Fruit fly (Drosophila melanogaster) whole organism, embryonic: ENCODE measurements around the gene CG4577.

ENCODE experiments used
- Asciz ChIP-seq: fragments of 200-800 bp; sonication (Bioruptor generic); optimal IDR thresholded peaks from 2 replicates; lab custom pipeline; 2017; ENCODE audit warnings: missing biosample characterization, mild to moderate bottlenecking, missing genetic modification characterization, missing genetic modification reagents
- CG10654 ChIP-seq: fragments of 200-800 bp; sonication (Bioruptor generic); optimal IDR thresholded peaks from 2 replicates; lab custom pipeline; 2016; ENCODE audit warnings: missing biosample characterization, missing genetic modification characterization
- CG11456 ChIP-seq: fragments of 200-800 bp; sonication (Bioruptor generic); IDR thresholded peaks from 3 replicates; pipeline ENCODE4 v1.3.6; 2022; ENCODE audit warnings: missing biosample characterization, missing genetic modification characterization
- CG12104 ChIP-seq: fragments of 200-800 bp; sonication (Bioruptor generic); optimal IDR thresholded peaks from 3 replicates; lab custom pipeline; 2016; ENCODE audit warnings: missing biosample characterization, missing genetic modification characterization
- CG12744 ChIP-seq: fragments of 200-800 bp; sonication (Bioruptor generic); optimal IDR thresholded peaks from 2 replicates; lab custom pipeline; 2016; ENCODE audit warnings: missing biosample characterization, missing genetic modification characterization
- CG12942 ChIP-seq: fragments of 200-800 bp; sonication (Bioruptor generic); optimal IDR thresholded peaks from 3 replicates; lab custom pipeline; 2016; ENCODE audit warnings: missing biosample characterization, missing genetic modification characterization
- CG13287 ChIP-seq: fragments of 200-800 bp; sonication (Bioruptor generic); IDR thresholded peaks from 2 replicates; pipeline ENCODE4 v1.3.6; 2022; ENCODE audit warnings: missing biosample characterization, missing genetic modification characterization; ENCODE audit not compliant: partially characterized antibody
- CG13624 ChIP-seq: fragments of 200-800 bp; sonication (Bioruptor generic); optimal IDR thresholded peaks from 2 replicates; lab custom pipeline; 2016; ENCODE audit warnings: missing biosample characterization, missing genetic modification characterization
- CG1602 ChIP-seq: fragments of 200-800 bp; sonication (Bioruptor generic); optimal IDR thresholded peaks from 3 replicates; lab custom pipeline; 2016; ENCODE audit warnings: missing biosample characterization, missing genetic modification characterization
- CG16779 ChIP-seq: fragments of 200-800 bp; sonication (Bioruptor generic); IDR thresholded peaks from 2 replicates; pipeline ENCODE4 v1.3.6; 2022; ENCODE audit warnings: missing biosample characterization, missing genetic modification characterization
- CG18262 ChIP-seq: fragments of 200-800 bp; optimal IDR thresholded peaks from 3 replicates; lab custom pipeline; 2019; ENCODE audit warnings: missing biosample characterization, mild to moderate bottlenecking, missing genetic modification characterization, moderate library complexity
- CG2120 ChIP-seq: fragments of 200-800 bp; sonication (Bioruptor generic); optimal IDR thresholded peaks from 3 replicates; lab custom pipeline; 2016; ENCODE audit warnings: missing biosample characterization, missing genetic modification characterization
- CG2712 ChIP-seq: fragments of 200-800 bp; optimal IDR thresholded peaks from 3 replicates; lab custom pipeline; 2019; ENCODE audit warnings: missing biosample characterization, mild to moderate bottlenecking, missing genetic modification characterization, moderate library complexity
- CG2889 ChIP-seq: fragments of 200-800 bp; sonication (Bioruptor generic); IDR thresholded peaks from 3 replicates; pipeline ENCODE4 v1.3.6; 2022; ENCODE audit warnings: missing biosample characterization, missing genetic modification characterization
- CG34224 ChIP-seq: fragments of 200-800 bp; sonication (Bioruptor generic); IDR thresholded peaks from 3 replicates; pipeline ENCODE4 v1.3.6; 2022; ENCODE audit warnings: missing biosample characterization, missing genetic modification characterization; ENCODE audit not compliant: partially characterized antibody
- CG4282 ChIP-seq: fragments of 200-800 bp; sonication (Bioruptor generic); optimal IDR thresholded peaks from 2 replicates; lab custom pipeline; 2016; ENCODE audit warnings: missing biosample characterization, missing genetic modification characterization
- CG4424 ChIP-seq: fragments of 200-800 bp; sonication (Bioruptor generic); optimal IDR thresholded peaks from 3 replicates; lab custom pipeline; 2016; ENCODE audit warnings: missing biosample characterization, missing genetic modification characterization
- CG5245 ChIP-seq: fragments of 200-800 bp; sonication (Bioruptor generic); optimal IDR thresholded peaks from 3 replicates; lab custom pipeline; 2016; ENCODE audit warnings: missing biosample characterization, missing genetic modification characterization
- CG6175 ChIP-seq: fragments of 200-800 bp; sonication (Bioruptor generic); IDR thresholded peaks from 3 replicates; pipeline ENCODE4 v1.3.6; 2022; ENCODE audit warnings: missing biosample characterization, missing genetic modification characterization
- CG7963 ChIP-seq: fragments of 200-800 bp; sonication (Bioruptor generic); IDR thresholded peaks from 3 replicates; pipeline ENCODE4 v1.3.6; 2022; ENCODE audit warnings: missing biosample characterization, missing genetic modification characterization; ENCODE audit not compliant: partially characterized antibody
- CG8281 ChIP-seq: fragments of 200-800 bp; sonication (Bioruptor generic); optimal IDR thresholded peaks from 2 replicates; lab custom pipeline; 2018; ENCODE audit warnings: missing biosample characterization, mild to moderate bottlenecking, missing genetic modification characterization, moderate library complexity
- CG9215 ChIP-seq: fragments of 200-800 bp; sonication (Bioruptor generic); IDR thresholded peaks from 2 replicates; pipeline ENCODE4 v1.3.6; 2022; ENCODE audit warnings: missing biosample characterization, missing genetic modification characterization
- CTCF ChIP-seq: fragments of 200-800 bp; sonication (Bioruptor generic); optimal IDR thresholded peaks from 2 replicates; lab custom pipeline; 2017; ENCODE audit warnings: missing biosample characterization, mild to moderate bottlenecking, missing genetic modification characterization, moderate library complexity
- Chrac-16 ChIP-seq: fragments of 200-800 bp; sonication (Bioruptor generic); optimal IDR thresholded peaks from 3 replicates; lab custom pipeline; 2016; ENCODE audit warnings: missing biosample characterization, missing genetic modification characterization
- D19B ChIP-seq: fragments of 200-800 bp; sonication (Bioruptor generic); optimal IDR thresholded peaks from 2 replicates; lab custom pipeline; 2017; ENCODE audit warnings: missing biosample characterization, mild to moderate bottlenecking, missing genetic modification characterization
- Dek ChIP-seq: fragments of 200-800 bp; sonication (Bioruptor generic); optimal IDR thresholded peaks from 3 replicates; lab custom pipeline; 2019; ENCODE audit warnings: missing biosample characterization, mild to moderate bottlenecking, missing genetic modification characterization, moderate library complexity
- Ets65A ChIP-seq: fragments of 200-800 bp; sonication (Bioruptor generic); peaks from one replicate; lab custom pipeline; 2016; ENCODE audit warnings: missing biosample characterization, missing genetic modification characterization
- Gug ChIP-seq: fragments of 200-800 bp; sonication (Bioruptor generic); IDR thresholded peaks from 4 replicates; pipeline ENCODE4 v1.3.6; 2022; ENCODE audit warnings: missing biosample characterization, missing genetic modification characterization
- HHEX ChIP-seq: fragments of 200-800 bp; sonication (Bioruptor generic); optimal IDR thresholded peaks from 3 replicates; lab custom pipeline; 2017; ENCODE audit warnings: missing biosample characterization, mild to moderate bottlenecking, missing genetic modification characterization, missing genetic modification reagents
- HmgD ChIP-seq: fragments of 200-800 bp; sonication (Bioruptor generic); optimal IDR thresholded peaks from 3 replicates; lab custom pipeline; 2016; ENCODE audit warnings: missing biosample characterization, missing genetic modification characterization
- MBD-R2 ChIP-seq: fragments of 200-800 bp; sonication (Bioruptor generic); IDR thresholded peaks from 2 replicates; pipeline ENCODE4 v1.3.6; 2022; ENCODE audit warnings: missing biosample characterization, missing genetic modification characterization
- Med ChIP-seq: fragments of 200-800 bp; sonication (Bioruptor generic); peaks from one replicate; lab custom pipeline; 2016; ENCODE audit warnings: missing biosample characterization, missing genetic modification characterization, mild to moderate bottlenecking, inconsistent platforms, moderate library complexity
- Neu2 ChIP-seq: fragments of 200-800 bp; sonication (Bioruptor generic); optimal IDR thresholded peaks from 3 replicates; lab custom pipeline; 2016; ENCODE audit warnings: missing biosample characterization, missing genetic modification characterization, borderline replicate concordance
- Optix ChIP-seq: fragments of 200-800 bp; sonication (Bioruptor generic); IDR thresholded peaks from 3 replicates; pipeline ENCODE4 v1.3.6; 2022; ENCODE audit warnings: missing biosample characterization, missing genetic modification characterization
- Rx ChIP-seq: fragments of 200-800 bp; sonication (Bioruptor generic); IDR thresholded peaks from 2 replicates; pipeline ENCODE4 v1.3.6; 2022; ENCODE audit warnings: missing biosample characterization, missing genetic modification characterization
- aop ChIP-seq: fragments of 200-800 bp; sonication (Bioruptor generic); IDR thresholded peaks from 2 replicates; pipeline ENCODE4 v1.3.6; 2022; ENCODE audit warnings: missing biosample characterization, missing genetic modification characterization
- ase ChIP-seq: fragments of 200-800 bp; sonication (Bioruptor generic); IDR thresholded peaks from 3 replicates; pipeline ENCODE4 v1.3.6; 2022; ENCODE audit warnings: missing biosample characterization, missing genetic modification characterization
- br ChIP-seq: fragments of >200 bp; optimal IDR thresholded peaks from 2 replicates; lab custom pipeline; 2017
- crc ChIP-seq: fragments of 200-800 bp; sonication (Bioruptor generic); optimal IDR thresholded peaks from 2 replicates; lab custom pipeline; 2016; ENCODE audit warnings: missing biosample characterization, missing genetic modification characterization
- ems ChIP-seq: fragments of 200-800 bp; sonication (Bioruptor generic); optimal IDR thresholded peaks from 3 replicates; lab custom pipeline; 2016; ENCODE audit warnings: missing biosample characterization, missing genetic modification characterization
- eve ChIP-seq, 2 experiments: fragments of >200 bp; optimal IDR thresholded peaks; 2 replicates each; lab custom pipeline; 2017; ENCODE audit warnings: missing biosample characterization in 2 of 2, missing genetic modification characterization in 2 of 2
- gce ChIP-seq: fragments of 200-800 bp; sonication (Bioruptor generic); IDR thresholded peaks from 3 replicates; pipeline ENCODE4 v1.3.6; 2022; ENCODE audit warnings: missing biosample characterization, missing genetic modification characterization
- lbe ChIP-seq: fragments of 200-800 bp; sonication (Bioruptor generic); optimal IDR thresholded peaks from 2 replicates; lab custom pipeline; 2016; ENCODE audit warnings: missing biosample characterization, mild to moderate bottlenecking, missing genetic modification characterization
- mld ChIP-seq: fragments of 200-800 bp; sonication (Bioruptor generic); IDR thresholded peaks from 3 replicates; pipeline ENCODE4 v1.3.6; 2022; ENCODE audit warnings: missing biosample characterization, missing genetic modification characterization; ENCODE audit not compliant: partially characterized antibody
- oc ChIP-seq: fragments of 200-800 bp; sonication (Bioruptor generic); optimal IDR thresholded peaks from 2 replicates; lab custom pipeline; 2018; ENCODE audit warnings: missing biosample characterization, mild to moderate bottlenecking, missing genetic modification characterization, moderate library complexity
- org-1 ChIP-seq: fragments of 200-800 bp; sonication (Bioruptor generic); optimal IDR thresholded peaks from 2 replicates; lab custom pipeline; 2017; ENCODE audit warnings: missing biosample characterization, missing genetic modification characterization
- sim ChIP-seq: fragments of 200-800 bp; sonication (Bioruptor generic); IDR thresholded peaks from 2 replicates; pipeline ENCODE4 v1.3.6; 2022; ENCODE audit warnings: missing biosample characterization, missing genetic modification characterization
- sisA ChIP-seq: fragments of 200-800 bp; sonication (Bioruptor generic); IDR thresholded peaks from 2 replicates; pipeline ENCODE4 v1.3.6; 2022; ENCODE audit warnings: missing biosample characterization, missing genetic modification characterization
- slp2 ChIP-seq: fragments of 200-800 bp; sonication (Bioruptor generic); optimal IDR thresholded peaks from 2 replicates; lab custom pipeline; 2016; ENCODE audit warnings: missing biosample characterization, missing genetic modification characterization
- unc-4 ChIP-seq: fragments of 200-800 bp; sonication (Bioruptor generic); IDR thresholded peaks from 2 replicates; pipeline ENCODE4 v1.3.6; 2022; ENCODE audit warnings: missing biosample characterization, missing genetic modification characterization; ENCODE audit not compliant: partially characterized antibody

CG4577 gene

DNA sequence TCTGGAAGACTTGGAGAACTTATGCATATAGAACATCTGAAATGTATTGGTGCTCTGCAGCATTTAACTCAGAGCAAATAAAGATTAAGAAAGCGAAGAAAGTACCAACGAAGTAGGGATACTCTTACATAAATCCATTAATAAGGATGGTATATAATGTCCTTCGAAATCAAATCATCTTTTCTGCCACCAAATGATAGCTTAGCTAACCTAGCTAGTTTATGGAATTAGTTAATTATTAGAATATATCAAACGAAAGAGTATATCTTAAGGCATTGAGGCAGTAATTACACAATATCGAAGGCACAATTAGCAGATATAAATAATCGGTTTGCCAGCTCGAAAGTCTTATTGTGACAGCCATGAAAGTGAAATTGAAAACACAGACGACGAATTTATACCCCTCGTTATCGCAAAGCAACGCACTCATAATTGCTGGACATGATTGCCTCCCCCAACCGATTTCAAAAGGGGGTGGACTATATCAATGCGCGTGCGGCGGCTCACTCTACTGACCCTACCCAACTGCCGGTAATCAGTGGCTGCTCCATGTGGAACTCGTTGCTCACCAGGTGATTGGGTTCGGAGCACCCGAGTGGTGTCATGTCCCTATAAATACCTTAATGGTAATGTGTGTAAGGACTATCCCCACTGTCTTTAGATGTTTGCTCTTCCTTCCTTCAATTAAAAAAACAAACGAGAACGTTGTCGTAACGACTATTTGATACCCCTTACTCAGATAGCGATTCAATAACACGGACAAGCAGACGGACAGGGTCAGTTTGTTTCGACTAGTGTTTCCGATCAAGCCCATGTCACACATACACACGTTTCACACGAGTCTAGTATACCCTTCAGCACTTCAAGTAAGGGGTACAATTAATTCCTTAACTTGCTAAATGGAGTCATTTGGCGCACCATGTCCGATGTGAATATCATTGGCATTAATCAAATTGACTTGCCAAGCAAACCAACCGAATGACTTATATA, 10.2 kb downstream of the CG4577 start (continued):
- peak; percentile 70 for TF ChIP-seq CG18262 (tag; lab: Kevin White, UChicago)
- TF ChIP-seq CG12744 (GFP tag; lab: Kevin White, UChicago) = no peak
- TF ChIP-seq unc-4 = no peak
- no peak for TF ChIP-seq CG11456 (GFP tag; lab: Robert Waterston, UW)
- no peak for TF ChIP-seq CG7963 (GFP tag; lab: Robert Waterston, UW)
- TF ChIP-seq eve (GFP tag; optimal IDR thresholded peaks at IDR 0.05; lab: Kevin White, UChicago) = no peak
- no peak for TF ChIP-seq CG34224 (GFP tag; lab: Robert Waterston, UW)
- TF ChIP-seq CG12942 = peak; percentile 2
- no peak for TF ChIP-seq CG13287 (GFP tag; lab: Robert Waterston, UW)
- peak; percentile 91 for TF ChIP-seq lbe (GFP tag; lab: Kevin White, UChicago)
- TF ChIP-seq br (lab: Kevin White, UChicago) = no peak
- TF ChIP-seq ase (GFP tag; lab: Robert Waterston, UW) = no peak
- TF ChIP-seq CG13624 (GFP tag; lab: Kevin White, UChicago) = peak; percentile 35
- TF ChIP-seq HHEX (GFP tag; lab: Kevin White, UChicago) = peak; percentile 48
- 0 out of 3 replicates have a peak, but pooled peaks have one; percentile 43 for TF ChIP-seq Optix (GFP tag; lab: Robert Waterston, UW)
- no peak for TF ChIP-seq mld
- TF ChIP-seq CG9215 (GFP tag; lab: Robert Waterston, UW) = no peak
- TF ChIP-seq Rx (GFP tag; lab: Robert Waterston, UW) = no peak
- no peak for TF ChIP-seq gce (GFP tag; lab: Robert Waterston, UW)
- peak; percentile 36 for TF ChIP-seq CG1602
- TF ChIP-seq CG8281 = peak; percentile 0
- TF ChIP-seq D19B (GFP tag; lab: Kevin White, UChicago) = peak; percentile 69
- peak; percentile 78 for TF ChIP-seq CG2712 (tag; lab: Kevin White, UChicago)
- TF ChIP-seq Neu2 (GFP tag; lab: Kevin White, UChicago) = no peak
- no peak for TF ChIP-seq ems (GFP tag; lab: Kevin White, UChicago)
- peak; percentile 53 for TF ChIP-seq Dek
- peak; percentile 55 for TF ChIP-seq CG4424 (GFP tag; lab: Kevin White, UChicago)
- TF ChIP-seq CG5245 = no peak
- peak; percentile 47 for TF ChIP-seq sisA (GFP tag; lab: Robert Waterston, UW)
- TF ChIP-seq Chrac-16 (GFP tag; lab: Kevin White, UChicago) = peak; percentile 39
- TF ChIP-seq sim = peak; percentile 29; the same call in 1 of the 2 replicates
- TF ChIP-seq Ets65A (GFP tag; lab: Kevin White, UChicago) = peak; percentile 92
- no peak for TF ChIP-seq CG4282
- no peak; the same call in 1 of the 2 replicates for TF ChIP-seq MBD-R2 (GFP tag; lab: Robert Waterston, UW)
- TF ChIP-seq HmgD (GFP tag; lab: Kevin White, UChicago) = no peak
- peak; percentile 21 for TF ChIP-seq oc (tag; lab: Kevin White, UChicago)
- TF ChIP-seq CG2120 = peak; percentile 69
- no peak for TF ChIP-seq aop (GFP tag; lab: Robert Waterston, UW)
- no peak for TF ChIP-seq slp2
- peak; percentile 19; the same call in 1 of the 4 replicates for TF ChIP-seq Gug (GFP tag; lab: Robert Waterston, UW)
- peak; percentile 87 for TF ChIP-seq Med (GFP tag; lab: Kevin White, UChicago)
- TF ChIP-seq crc (GFP tag; lab: Kevin White, UChicago) = no peak
- no peak for TF ChIP-seq CG10654 (GFP tag; lab: Kevin White, UChicago)
- TF ChIP-seq CG12104 (GFP tag; lab: Kevin White, UChicago) = no peak
- TF ChIP-seq CG16779 (GFP tag; lab: Robert Waterston, UW) = no peak
- TF ChIP-seq CG2889 = 0 out of 3 replicates have a peak, but pooled peaks have one; percentile 16
- peak; percentile 16 for TF ChIP-seq CTCF (GFP tag; lab: Kevin White, UChicago)
- TF ChIP-seq CG6175 (GFP tag; lab: Robert Waterston, UW) = no peak
- TF ChIP-seq org-1 (GFP tag; lab: Kevin White, UChicago) = peak; percentile 37
- TF ChIP-seq Asciz (GFP tag; lab: Kevin White, UChicago) = no peak
